Worm (Caenorhabditis elegans): ENCODE data around the gene C08E8.2.

- TF ChIP-seq snpc-4 (GFP tag; optimal IDR thresholded peaks at IDR 0.05) (no peak), snpc-4 (tag; optimal IDR thresholded peaks at IDR 0.05) (no peak), dox-1 (GFP tag; IDR thresholded peaks at IDR 0.05) (no peak), tbp1 (GFP tag; optimal IDR thresholded peaks at IDR 0.05) (no peak), efl-1 (GFP tag; optimal IDR thresholded peaks at IDR 0.05) (no peak), nhr-27 (tag; optimal IDR thresholded peaks at IDR 0.05) (no peak), Y67H2A.10 (GFP tag; conservative IDR thresholded peaks at IDR 0.05) (no peak), hlh-26 (GFP tag; conservative IDR thresholded peaks at IDR 0.05) (no peak), unc-130 (GFP tag; optimal IDR thresholded peaks at IDR 0.05) (no peak)
These were observed 47.1 kb upstream of the C08E8.2 start for ce11 chrV:18402743-18403142.

Data from whole organism, young adult.